Fruit fly (Drosophila melanogaster) whole organism: ENCODE data around the gene GMF.
A peak's percentile ranks its signal among the peaks of the same experiment; 100 is the strongest.

Experiments used
- CG8478 ChIP-seq: fragments of >200 bp; optimal IDR thresholded peaks from 2 replicates; lab custom pipeline; 2018; ENCODE audit warnings: inconsistent platforms
- Dll ChIP-seq: fragments of >200 bp; optimal IDR thresholded peaks from 2 replicates; lab custom pipeline; 2017
- EcR ChIP-seq, 2 experiments: fragments of >200 bp; optimal IDR thresholded peaks; 2 replicates each; lab custom pipeline; 2017; ENCODE audit warnings: missing biosample characterization in 2 of 2, missing genetic modification characterization in 2 of 2, missing genetic modification reagents in 2 of 2
- pan ChIP-seq: fragments of >200 bp; optimal IDR thresholded peaks from 2 replicates; lab custom pipeline; 2017
- psq ChIP-seq: fragments of >200 bp; optimal IDR thresholded peaks from 2 replicates; lab custom pipeline; 2017
- usp ChIP-seq: fragments of >200 bp; optimal IDR thresholded peaks from 2 replicates; lab custom pipeline; 2017; ENCODE audit warnings: missing biosample characterization, missing genetic modification characterization, mixed read lengths

GMF gene

dm6 chr2L:16310648-16311047 lies 7.9 kb upstream of the GMF start, which contains the start of the genes cni and fzy:
Gene cni, minus strand, starts transcription at chr2L:16310726.
Gene fzy, plus strand, starts transcription at chr2L:16310956.
- no peak for TF ChIP-seq usp
- no peak for TF ChIP-seq pan
- no peak for TF ChIP-seq CG8478 (lab: Kevin White, UChicago)
- no peak for TF ChIP-seq EcR (GFP tag; optimal IDR thresholded peaks at IDR 0.05; lab: Kevin White, UChicago)

- TF ChIP-seq usp, result no peak
- no peak for TF ChIP-seq pan
- no peak for TF ChIP-seq EcR (GFP tag; optimal IDR thresholded peaks at IDR 0.05; lab: Kevin White, UChicago)
- no peak for TF ChIP-seq Dll (lab: Kevin White, UChicago)
- TF ChIP-seq CG8478 (lab: Kevin White, UChicago), result no peak
- no peak for TF ChIP-seq psq (lab: Kevin White, UChicago)
Observed at dm6 chr2L:16307026-16307703, 4.4 kb upstream of the GMF start, which contains the start of the genes CG5861 and Syx5. Gene CG5861, minus strand, starts transcription at chr2L:16307298. Gene Syx5, plus strand, starts transcription at chr2L:16307346.

dm6 chr2L:16299466-16300311 lies 3.1 kb downstream of the GMF start, which contains the start of the genes heix and CG17328:
Gene heix, minus strand, starts transcription at chr2L:16299858.
Gene CG17328, plus strand, starts transcription at chr2L:16299943.
- TF ChIP-seq pan (no peak), EcR (GFP tag; optimal IDR thresholded peaks at IDR 0.05; lab: Kevin White, UChicago) (no peak), psq (lab: Kevin White, UChicago) (no peak), Dll (lab: Kevin White, UChicago) (no peak), CG8478 (lab: Kevin White, UChicago) (no peak), usp (no peak)

- TF ChIP-seq usp, result no peak
- no peak for TF ChIP-seq pan
- no peak for TF ChIP-seq psq (lab: Kevin White, UChicago)
- TF ChIP-seq Dll (lab: Kevin White, UChicago), result no peak
- TF ChIP-seq EcR (GFP tag; optimal IDR thresholded peaks at IDR 0.05; lab: Kevin White, UChicago), result no peak
- no peak for TF ChIP-seq CG8478 (lab: Kevin White, UChicago)
Observed at dm6 chr2L:16293703-16294233, 9.0 kb downstream of the GMF start, which contains the start of gene Cyp303a1. Gene Cyp303a1, plus strand, starts transcription at chr2L:16294183.

dm6 chr2L:16292975-16293501 lies 9.7 kb downstream of the GMF start, which contains the start of gene CG13258:
Gene CG13258, minus strand, starts transcription at chr2L:16293025.
- no peak for TF ChIP-seq usp
- TF ChIP-seq pan, result no peak
- TF ChIP-seq CG8478 (lab: Kevin White, UChicago), result no peak
- no peak for TF ChIP-seq EcR (GFP tag; optimal IDR thresholded peaks at IDR 0.05; lab: Kevin White, UChicago)
- TF ChIP-seq Dll (lab: Kevin White, UChicago), result no peak
- no peak for TF ChIP-seq psq (lab: Kevin White, UChicago)

- TF ChIP-seq usp, result no peak
- TF ChIP-seq EcR (GFP tag; optimal IDR thresholded peaks at IDR 0.05; lab: Kevin White, UChicago), result no peak
- TF ChIP-seq psq (lab: Kevin White, UChicago), result no peak
- no peak for TF ChIP-seq Dll (lab: Kevin White, UChicago)
- TF ChIP-seq pan, result no peak
- no peak for TF ChIP-seq CG8478 (lab: Kevin White, UChicago)
Observed at dm6 chr2L:16290984-16291383, 11.8 kb downstream of the GMF start, which contains the start of gene CG17329. Gene CG17329, plus strand, starts transcription at chr2L:16291284.

- TF ChIP-seq usp (no peak), psq (lab: Kevin White, UChicago) (no peak), pan (no peak), EcR (GFP tag; optimal IDR thresholded peaks at IDR 0.05; lab: Kevin White, UChicago) (no peak), CG8478 (lab: Kevin White, UChicago) (no peak), Dll (lab: Kevin White, UChicago) (no peak)
Observed at dm6 chr2L:16288393-16288731, 14.4 kb downstream of the GMF start.

- TF ChIP-seq EcR (GFP tag; optimal IDR thresholded peaks at IDR 0.05; lab: Kevin White, UChicago), result no peak
- no peak for TF ChIP-seq pan
- TF ChIP-seq usp, result no peak
- no peak for TF ChIP-seq CG8478 (lab: Kevin White, UChicago)
- TF ChIP-seq Dll (lab: Kevin White, UChicago), result no peak
- no peak for TF ChIP-seq psq (lab: Kevin White, UChicago)
Observed at dm6 chr2L:16287602-16288392, 15.0 kb downstream of the GMF start, which contains the start of the genes crp and pkaap. Gene crp, minus strand, starts transcription at chr2L:16287730. Gene pkaap, plus strand, starts transcription at chr2L:16288290.

dm6 chr2L:16287006-16287601 lies 15.7 kb downstream of the GMF start:
- no peak for TF ChIP-seq EcR (GFP tag; optimal IDR thresholded peaks at IDR 0.05; lab: Kevin White, UChicago)
- no peak for TF ChIP-seq pan
- TF ChIP-seq psq (lab: Kevin White, UChicago), result no peak
- TF ChIP-seq usp, result no peak
- no peak for TF ChIP-seq CG8478 (lab: Kevin White, UChicago)
- TF ChIP-seq Dll (lab: Kevin White, UChicago), result no peak

- TF ChIP-seq EcR (GFP tag; optimal IDR thresholded peaks at IDR 0.05; lab: Kevin White, UChicago) (no peak), Dll (lab: Kevin White, UChicago) (peak; percentile 67), pan (no peak), CG8478 (lab: Kevin White, UChicago) (no peak)
Observed at dm6 chr2L:16286360-16287005, 16.3 kb downstream of the GMF start.
